Fruit fly (Drosophila melanogaster) whole organism, prepupa: ENCODE results near the gene CG5846.
A peak's percentile ranks its signal among the peaks of the same experiment; 100 is the strongest.

ENCODE experiments used
- CG16779 ChIP-seq: fragments of 200-800 bp; sonication (Bioruptor generic); optimal IDR thresholded peaks from 3 replicates; lab custom pipeline; 2017; ENCODE audit warnings: missing biosample characterization, mild to moderate bottlenecking, missing genetic modification characterization
- CG3032 ChIP-seq: fragments of 200-800 bp; optimal IDR thresholded peaks from 2 replicates; lab custom pipeline; 2019; ENCODE audit warnings: missing biosample characterization, mild to moderate bottlenecking, missing genetic modification characterization, moderate library complexity
- CG32006 ChIP-seq: fragments of 200-800 bp; sonication (Bioruptor generic); optimal IDR thresholded peaks from 3 replicates; lab custom pipeline; 2017; ENCODE audit warnings: missing biosample characterization, mild to moderate bottlenecking, missing genetic modification characterization
- CG6792 ChIP-seq: fragments of 200-800 bp; sonication (Bioruptor generic); optimal IDR thresholded peaks from 3 replicates; lab custom pipeline; 2016; ENCODE audit warnings: missing biosample characterization, missing genetic modification characterization
- CG8632 ChIP-seq: fragments of 200-800 bp; sonication (Bioruptor generic); optimal IDR thresholded peaks from 3 replicates; lab custom pipeline; 2016; ENCODE audit warnings: missing biosample characterization, missing genetic modification characterization
- Eip78C ChIP-seq: fragments of 200-800 bp; sonication (Bioruptor generic); peaks from one replicate; lab custom pipeline; 2016; ENCODE audit warnings: missing biosample characterization, missing genetic modification characterization
- Gug ChIP-seq: fragments of 200-800 bp; sonication (Bioruptor generic); IDR thresholded peaks from 2 replicates; pipeline ENCODE4 v1.3.6; 2022; ENCODE audit warnings: missing biosample characterization, missing genetic modification characterization
- Met ChIP-seq: fragments of 200-800 bp; sonication (Bioruptor generic); optimal IDR thresholded peaks from 3 replicates; lab custom pipeline; 2016; ENCODE audit warnings: missing biosample characterization, missing genetic modification characterization
- Sox14 ChIP-seq: fragments of 200-800 bp; sonication (Bioruptor generic); optimal IDR thresholded peaks from 3 replicates; lab custom pipeline; 2016; ENCODE audit warnings: missing biosample characterization, missing genetic modification characterization
- Sox15 ChIP-seq: fragments of 200-800 bp; sonication (Bioruptor generic); optimal IDR thresholded peaks from 3 replicates; lab custom pipeline; 2016; ENCODE audit warnings: missing biosample characterization, missing genetic modification characterization
- acj6 ChIP-seq: fragments of 200-800 bp; sonication (Bioruptor generic); optimal IDR thresholded peaks from 3 replicates; lab custom pipeline; 2016; ENCODE audit warnings: missing biosample characterization, missing genetic modification characterization
- fd59A ChIP-seq: fragments of 200-800 bp; sonication (Bioruptor generic); optimal IDR thresholded peaks from 2 replicates; lab custom pipeline; 2017; ENCODE audit warnings: missing biosample characterization, mild to moderate bottlenecking, missing genetic modification characterization, missing genetic modification reagents

- TF ChIP-seq acj6 (GFP tag; lab: Kevin White, UChicago) (peak; percentile 72), CG16779 (tag; lab: Kevin White, UChicago) (peak; percentile 81), CG3032 (tag; lab: Kevin White, UChicago) (peak; percentile 68), Met (GFP tag; lab: Kevin White, UChicago) (peak; percentile 88), Sox14 (GFP tag; lab: Kevin White, UChicago) (peak; percentile 78), CG32006 (no peak), CG8632 (peak; percentile 84), fd59A (GFP tag; lab: Kevin White, UChicago) (peak; percentile 60), Eip78C (GFP tag; lab: Kevin White, UChicago) (peak; percentile 90), Gug (GFP tag; lab: Robert Waterston, UW) (peak; percentile 44), CG6792 (peak; percentile 66), Sox15 (GFP tag; lab: Kevin White, UChicago) (peak; percentile 28)
Measured at dm6 chr2L:9966983-9967737, 10.1 kb upstream of the CG5846 start, which contains the start of the genes Dref and RpL13.
